Fruit fly (Drosophila melanogaster) whole organism, embryonic: ENCODE data around the gene Iru.

ENCODE experiments used
- Antp ChIP-seq: fragments of 200-800 bp; sonication (Bioruptor generic); optimal IDR thresholded peaks from 3 replicates; lab custom pipeline; 2016; ENCODE audit warnings: missing biosample characterization, missing genetic modification characterization
- Atf3 ChIP-seq: fragments of 200-800 bp; sonication (Bioruptor generic); optimal IDR thresholded peaks from 3 replicates; lab custom pipeline; 2016; ENCODE audit warnings: missing biosample characterization, missing genetic modification characterization
- Awh ChIP-seq: fragments of 200-800 bp; sonication (Bioruptor generic); IDR thresholded peaks from 2 replicates; pipeline ENCODE4, ENCODE4 v1.3.6; 2022; ENCODE audit warnings: missing biosample characterization, missing genetic modification characterization
- BtbVII ChIP-seq: fragments of 200-800 bp; sonication (Bioruptor generic); optimal IDR thresholded peaks from 3 replicates; lab custom pipeline; 2017; ENCODE audit warnings: missing biosample characterization, mild to moderate bottlenecking, missing genetic modification characterization
- CG13775 ChIP-seq: fragments of 200-800 bp; sonication (Bioruptor generic); optimal IDR thresholded peaks from 3 replicates; lab custom pipeline; 2017; ENCODE audit warnings: missing biosample characterization, mild to moderate bottlenecking, missing genetic modification characterization
- CG14667 ChIP-seq: fragments of 200-800 bp; sonication (Bioruptor generic); IDR thresholded peaks from 2 replicates; pipeline ENCODE4 v1.3.6; 2022; ENCODE audit warnings: missing biosample characterization, missing genetic modification characterization
- CG1529 ChIP-seq: fragments of 200-800 bp; sonication (Bioruptor generic); optimal IDR thresholded peaks from 3 replicates; lab custom pipeline; 2018; ENCODE audit warnings: missing biosample characterization, missing genetic modification characterization
- CG17385 ChIP-seq: fragments of 200-800 bp; sonication (Bioruptor generic); optimal IDR thresholded peaks from 3 replicates; lab custom pipeline; 2018; ENCODE audit warnings: missing biosample characterization, mild to moderate bottlenecking, missing genetic modification characterization
- CG17829 ChIP-seq: fragments of 200-800 bp; optimal IDR thresholded peaks from 2 replicates; lab custom pipeline; 2019; ENCODE audit warnings: missing biosample characterization, mild to moderate bottlenecking, missing genetic modification characterization, moderate library complexity
- CG17912 ChIP-seq: fragments of 200-800 bp; sonication (Bioruptor generic); optimal IDR thresholded peaks from 2 replicates; lab custom pipeline; 2018; ENCODE audit warnings: missing biosample characterization, mild to moderate bottlenecking, missing genetic modification characterization
- CG2202 ChIP-seq: fragments of 200-800 bp; sonication (Bioruptor generic); optimal IDR thresholded peaks from 2 replicates; lab custom pipeline; 2018; ENCODE audit warnings: missing biosample characterization, mild to moderate bottlenecking, missing genetic modification characterization
- CG30403 ChIP-seq: fragments of 200-800 bp; sonication (Bioruptor generic); optimal IDR thresholded peaks from 3 replicates; lab custom pipeline; 2016; ENCODE audit warnings: missing biosample characterization, missing genetic modification characterization
- CG34224 ChIP-seq: fragments of 200-800 bp; sonication (Bioruptor generic); IDR thresholded peaks from 3 replicates; pipeline ENCODE4 v1.3.6; 2022; ENCODE audit warnings: missing biosample characterization, missing genetic modification characterization; ENCODE audit not compliant: partially characterized antibody
- CG3838 ChIP-seq: fragments of 200-800 bp; sonication (Bioruptor generic); optimal IDR thresholded peaks from 3 replicates; lab custom pipeline; 2016; ENCODE audit warnings: missing biosample characterization, missing genetic modification characterization
- CG4282 ChIP-seq: fragments of 200-800 bp; sonication (Bioruptor generic); optimal IDR thresholded peaks from 2 replicates; lab custom pipeline; 2016; ENCODE audit warnings: missing biosample characterization, missing genetic modification characterization
- CG5953 ChIP-seq: fragments of 200-800 bp; sonication (Bioruptor generic); IDR thresholded peaks from 2 replicates; pipeline ENCODE4 v1.3.6; 2022; ENCODE audit warnings: missing biosample characterization, missing genetic modification characterization
- CG6689 ChIP-seq: fragments of 200-800 bp; sonication (Bioruptor generic); IDR thresholded peaks from 2 replicates; pipeline ENCODE4 v1.3.6; 2022; ENCODE audit warnings: missing biosample characterization, missing genetic modification characterization
- CG7786 ChIP-seq: fragments of 200-800 bp; sonication (Bioruptor generic); optimal IDR thresholded peaks from 2 replicates; lab custom pipeline; 2016; ENCODE audit warnings: missing biosample characterization, missing genetic modification characterization
- CG8765 ChIP-seq: fragments of 200-800 bp; sonication (Bioruptor generic); IDR thresholded peaks from 2 replicates; pipeline ENCODE4 v1.3.6; 2022; ENCODE audit warnings: missing biosample characterization, missing genetic modification characterization
- CoRest ChIP-seq: fragments of 200-800 bp; sonication (Bioruptor generic); optimal IDR thresholded peaks from 3 replicates; lab custom pipeline; 2018; ENCODE audit warnings: missing biosample characterization, mild to moderate bottlenecking, missing genetic modification characterization, moderate library complexity
- D ChIP-seq, 2 experiments: fragments of 200-800 bp in 1 of 2; fragments of >200 bp in 1 of 2; sonication (Bioruptor generic) in 1 of 2; optimal IDR thresholded peaks; 2 replicates in 1 of 2; 3 replicates in 1 of 2; lab custom pipeline; 2017; ENCODE audit warnings: mild to moderate bottlenecking in 1 of 2, missing biosample characterization in 1 of 2, missing genetic modification characterization in 1 of 2, missing genetic modification reagents in 1 of 2
- Dfd ChIP-seq, 2 experiments: fragments of >200 bp; optimal IDR thresholded peaks; 2 replicates each; lab custom pipeline; 2017; ENCODE audit warnings: missing biosample characterization in 2 of 2, missing genetic modification characterization in 2 of 2
- Dip3 ChIP-seq: fragments of 200-800 bp; sonication (Bioruptor generic); optimal IDR thresholded peaks from 3 replicates; lab custom pipeline; 2016; ENCODE audit warnings: missing biosample characterization, missing genetic modification characterization
- Dp ChIP-seq: fragments of 200-800 bp; sonication (Bioruptor generic); optimal IDR thresholded peaks from 2 replicates; lab custom pipeline; 2018; ENCODE audit warnings: missing biosample characterization, mild to moderate bottlenecking, missing genetic modification characterization, moderate library complexity
- Fer3 ChIP-seq: fragments of 200-800 bp; sonication (Bioruptor generic); optimal IDR thresholded peaks from 2 replicates; lab custom pipeline; 2018; ENCODE audit warnings: missing biosample characterization, mild to moderate bottlenecking, missing genetic modification characterization, moderate library complexity
- HmgD ChIP-seq: fragments of 200-800 bp; sonication (Bioruptor generic); optimal IDR thresholded peaks from 3 replicates; lab custom pipeline; 2016; ENCODE audit warnings: missing biosample characterization, missing genetic modification characterization
- Lim3 ChIP-seq: fragments of 200-800 bp; sonication (Bioruptor generic); IDR thresholded peaks from 2 replicates; pipeline ENCODE4 v1.3.6; 2022; ENCODE audit warnings: missing biosample characterization, missing genetic modification characterization
- Med ChIP-seq: fragments of 200-800 bp; sonication (Bioruptor generic); peaks from one replicate; lab custom pipeline; 2016; ENCODE audit warnings: missing biosample characterization, missing genetic modification characterization, mild to moderate bottlenecking, inconsistent platforms, moderate library complexity
- Poxn ChIP-seq: fragments of 200-800 bp; sonication (Bioruptor generic); IDR thresholded peaks from 2 replicates; pipeline ENCODE4 v1.3.6; 2022; ENCODE audit warnings: missing biosample characterization, missing genetic modification characterization
- Tbp ChIP-seq: fragments of >200 bp; optimal IDR thresholded peaks from 2 replicates; lab custom pipeline; 2018; ENCODE audit warnings: missing biosample characterization, missing genetic modification characterization
- ac ChIP-seq: fragments of 200-800 bp; sonication (Bioruptor generic); optimal IDR thresholded peaks from 3 replicates; lab custom pipeline; 2017; ENCODE audit warnings: missing biosample characterization, mild to moderate bottlenecking, missing genetic modification characterization
- bigmax ChIP-seq: fragments of 200-800 bp; sonication (Bioruptor generic); optimal IDR thresholded peaks from 2 replicates; lab custom pipeline; 2018; ENCODE audit warnings: missing biosample characterization, mild to moderate bottlenecking, missing genetic modification characterization
- br ChIP-seq: fragments of >200 bp; optimal IDR thresholded peaks from 2 replicates; lab custom pipeline; 2017
- chif ChIP-seq, 2 experiments: fragments of 200-800 bp; sonication (Bioruptor generic); optimal IDR thresholded peaks; 3 replicates each; lab custom pipeline; 2016; ENCODE audit warnings: missing biosample characterization in 2 of 2, missing genetic modification characterization in 2 of 2
- corto ChIP-seq: fragments of 200-800 bp; sonication (Bioruptor generic); optimal IDR thresholded peaks from 2 replicates; lab custom pipeline; 2016; ENCODE audit warnings: missing biosample characterization, mild to moderate bottlenecking, missing genetic modification characterization, moderate library complexity
- da ChIP-seq: fragments of 200-800 bp; sonication (Bioruptor generic); optimal IDR thresholded peaks from 2 replicates; lab custom pipeline; 2016; ENCODE audit warnings: missing biosample characterization, missing genetic modification characterization
- dysf ChIP-seq: fragments of 200-800 bp; sonication (Bioruptor generic); IDR thresholded peaks from 3 replicates; pipeline ENCODE4 v1.3.6; 2022; ENCODE audit warnings: missing biosample characterization, missing genetic modification characterization
- exex ChIP-seq: fragments of 200-800 bp; sonication (Bioruptor generic); optimal IDR thresholded peaks from 4 replicates; lab custom pipeline; 2018; ENCODE audit warnings: missing biosample characterization, mild to moderate bottlenecking, missing genetic modification characterization, moderate library complexity
- fd3F ChIP-seq: fragments of 200-800 bp; sonication (Bioruptor generic); optimal IDR thresholded peaks from 2 replicates; lab custom pipeline; 2018; ENCODE audit warnings: missing biosample characterization, mild to moderate bottlenecking, missing genetic modification characterization, moderate library complexity
- gsb-n ChIP-seq: fragments of 200-800 bp; sonication (Bioruptor generic); optimal IDR thresholded peaks from 3 replicates; lab custom pipeline; 2018; ENCODE audit warnings: missing biosample characterization, mild to moderate bottlenecking, missing genetic modification characterization
- h ChIP-seq: fragments of >200 bp; optimal IDR thresholded peaks from 2 replicates; lab custom pipeline; 2017
- peb ChIP-seq: fragments of 200-800 bp; sonication (Bioruptor generic); IDR thresholded peaks from 2 replicates; pipeline ENCODE4 v1.3.6; 2022; ENCODE audit warnings: missing biosample characterization, missing genetic modification characterization
- scrt ChIP-seq: fragments of 200-800 bp; sonication (Bioruptor generic); optimal IDR thresholded peaks from 2 replicates; lab custom pipeline; 2018; ENCODE audit warnings: missing biosample characterization, mild to moderate bottlenecking, missing genetic modification characterization, moderate library complexity
- tgo ChIP-seq: fragments of 200-800 bp; sonication (Bioruptor generic); IDR thresholded peaks from 3 replicates; pipeline ENCODE4 v1.3.6; 2022; ENCODE audit warnings: missing biosample characterization, missing genetic modification characterization
- tna ChIP-seq: fragments of 200-800 bp; sonication (Bioruptor generic); IDR thresholded peaks from 2 replicates; pipeline ENCODE4 v1.3.6; 2022; ENCODE audit warnings: missing biosample characterization, missing genetic modification characterization; ENCODE audit not compliant: partially characterized antibody
- trh ChIP-seq: fragments of 200-800 bp; sonication (Bioruptor generic); optimal IDR thresholded peaks from 2 replicates; lab custom pipeline; 2016; ENCODE audit warnings: missing biosample characterization, missing genetic modification characterization
- unc-4 ChIP-seq: fragments of 200-800 bp; sonication (Bioruptor generic); IDR thresholded peaks from 2 replicates; pipeline ENCODE4 v1.3.6; 2022; ENCODE audit warnings: missing biosample characterization, missing genetic modification characterization; ENCODE audit not compliant: partially characterized antibody
- vnd ChIP-seq: fragments of 200-800 bp; sonication (Bioruptor generic); IDR thresholded peaks from 3 replicates; pipeline ENCODE4 v1.3.6; 2022; ENCODE audit warnings: missing biosample characterization, missing genetic modification characterization; ENCODE audit not compliant: partially characterized antibody
- wdn ChIP-seq: fragments of 200-800 bp; sonication (Bioruptor generic); IDR thresholded peaks from 2 replicates; pipeline ENCODE4 v1.3.6; 2022; ENCODE audit warnings: missing biosample characterization, missing genetic modification characterization
- yki ChIP-seq: fragments of >200 bp; optimal IDR thresholded peaks from 3 replicates; lab custom pipeline; 2018

Iru gene

DNA sequence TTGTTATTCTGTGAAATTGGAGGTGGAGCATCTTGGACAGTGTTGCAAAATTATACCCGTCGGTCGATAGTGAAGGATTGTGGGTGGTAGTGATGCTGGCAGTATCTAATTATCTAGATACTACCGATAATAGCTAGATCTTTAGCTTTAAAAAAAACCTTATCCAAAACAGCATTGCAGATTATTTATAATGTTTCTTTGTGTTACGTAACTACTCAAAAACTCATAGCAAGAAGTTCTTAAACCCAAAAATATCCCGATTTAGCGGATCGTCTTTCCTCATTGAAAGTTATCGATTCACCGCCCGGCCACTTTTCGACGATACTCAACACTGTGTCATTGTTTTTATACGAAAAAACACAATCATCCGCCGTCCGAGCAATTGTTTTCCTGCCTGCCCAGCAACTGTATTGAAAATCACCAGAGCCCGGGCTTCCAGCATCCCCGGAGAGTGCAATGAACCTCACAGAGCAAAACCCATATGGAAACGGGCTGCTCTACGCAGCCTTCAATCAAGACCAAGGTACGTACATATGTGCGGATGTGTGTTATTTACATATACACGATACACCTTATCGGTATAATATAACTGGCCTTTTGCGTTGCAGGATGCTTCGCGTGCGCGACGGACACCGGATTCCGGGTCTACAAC lies 13.2 kb upstream of the Iru start, which contains the start of gene CG11975 (continued):
- TF ChIP-seq CG34224 (GFP tag; lab: Robert Waterston, UW) = peak; percentile 61; the same call in 2 of the 3 replicates
- peak; percentile 82 for TF ChIP-seq Antp (GFP tag; lab: Kevin White, UChicago)
- 0 out of 2 replicates have a peak, but pooled peaks have one; percentile 21 for TF ChIP-seq peb
- TF ChIP-seq bigmax (GFP tag; lab: Kevin White, UChicago) = no peak
- TF ChIP-seq ac = no peak
- TF ChIP-seq yki (lab: Kevin White, UChicago) = no peak
- no peak for TF ChIP-seq CG5953 (GFP tag; lab: Robert Waterston, UW)
- peak; percentile 72 to 81 for TF ChIP-seq chif (GFP tag; optimal IDR thresholded peaks at IDR 0.05; lab: Kevin White, UChicago)
- peak; percentile 67 for TF ChIP-seq trh (GFP tag; lab: Kevin White, UChicago)
- TF ChIP-seq fd3F = peak; percentile 28
- peak; percentile 57 for TF ChIP-seq D (optimal IDR thresholded peaks at IDR 0.05; lab: Kevin White, UChicago)
- peak; percentile 16 for TF ChIP-seq D (GFP tag; optimal IDR thresholded peaks at IDR 0.05; lab: Kevin White, UChicago)
- TF ChIP-seq CG2202 (tag; lab: Kevin White, UChicago) = no peak
- peak; percentile 82 for TF ChIP-seq Dip3 (GFP tag; lab: Kevin White, UChicago)
- TF ChIP-seq Fer3 = no peak
- TF ChIP-seq exex (tag; lab: Kevin White, UChicago) = no peak
- no peak for TF ChIP-seq br (lab: Kevin White, UChicago)
- TF ChIP-seq vnd (GFP tag; lab: Robert Waterston, UW) = peak; percentile 68
- peak; percentile 50 for TF ChIP-seq da (GFP tag; lab: Kevin White, UChicago)
- TF ChIP-seq Tbp (GFP tag; lab: Kevin White, UChicago) = no peak
- no peak for TF ChIP-seq corto (GFP tag; lab: Kevin White, UChicago)
- TF ChIP-seq CG4282 (GFP tag; lab: Kevin White, UChicago) = peak; percentile 43
- TF ChIP-seq Lim3 (GFP tag; lab: Robert Waterston, UW) = no peak
- TF ChIP-seq unc-4 (GFP tag; lab: Robert Waterston, UW) = peak; percentile 77
- peak; percentile 72 for TF ChIP-seq CG17829 (tag; lab: Kevin White, UChicago)
- TF ChIP-seq CG13775 (GFP tag; lab: Kevin White, UChicago) = peak; percentile 86
- TF ChIP-seq Awh = 0 out of 2 replicates have a peak, but pooled peaks have one; percentile 44
- TF ChIP-seq Atf3 (GFP tag; lab: Kevin White, UChicago) = peak; percentile 46
- TF ChIP-seq Dfd (GFP tag; optimal IDR thresholded peaks at IDR 0.05; lab: Kevin White, UChicago) = no peak
- TF ChIP-seq h = no peak
- TF ChIP-seq BtbVII (GFP tag; lab: Kevin White, UChicago) = peak; percentile 28
- TF ChIP-seq CoRest (tag; lab: Kevin White, UChicago) = peak; percentile 74
- TF ChIP-seq scrt (GFP tag; lab: Kevin White, UChicago) = no peak
- peak; percentile 91 for TF ChIP-seq CG30403 (GFP tag; lab: Kevin White, UChicago)
- no peak for TF ChIP-seq CG17385
- TF ChIP-seq CG1529 (GFP tag; lab: Kevin White, UChicago) = peak; percentile 51
- TF ChIP-seq HmgD (GFP tag; lab: Kevin White, UChicago) = peak; percentile 91
- TF ChIP-seq Med (GFP tag; lab: Kevin White, UChicago) = peak; percentile 97
- TF ChIP-seq CG6689 = 0 out of 2 replicates have a peak, but pooled peaks have one; percentile 47
- TF ChIP-seq gsb-n (tag; lab: Kevin White, UChicago) = no peak
- TF ChIP-seq CG3838 = no peak
- TF ChIP-seq CG7786 (GFP tag; lab: Kevin White, UChicago) = peak; percentile 90
- TF ChIP-seq Poxn (GFP tag; lab: Robert Waterston, UW) = 0 out of 2 replicates have a peak, but pooled peaks have one; percentile 21
- TF ChIP-seq tgo (GFP tag; lab: Robert Waterston, UW) = peak; percentile 86
- no peak for TF ChIP-seq CG17912
- peak; percentile 24; the same call in 1 of the 2 replicates for TF ChIP-seq wdn
- peak; percentile 57 for TF ChIP-seq CG8765 (GFP tag; lab: Robert Waterston, UW)
- TF ChIP-seq dysf = peak; percentile 70
- TF ChIP-seq Dp = peak; percentile 3
- TF ChIP-seq tna (GFP tag; lab: Robert Waterston, UW) = no peak
- TF ChIP-seq CG14667 (GFP tag; lab: Robert Waterston, UW) = 0 out of 2 replicates have a peak, but pooled peaks have one; percentile 12
